Fruit fly (Drosophila melanogaster) whole organism, adult: ENCODE results near the gene srp.

ENCODE experiments used
- CG14711 ChIP-seq: fragments of 200-800 bp; sonication (Bioruptor generic); optimal IDR thresholded peaks from 2 replicates; lab custom pipeline; 2018; ENCODE audit warnings: missing biosample characterization, mild to moderate bottlenecking, missing genetic modification characterization, moderate library complexity
- CG7045 ChIP-seq: fragments of 200-800 bp; sonication (Bioruptor generic); optimal IDR thresholded peaks from 2 replicates; lab custom pipeline; 2017; ENCODE audit warnings: missing biosample characterization, mild to moderate bottlenecking, missing genetic modification characterization
- bab1 ChIP-seq: fragments of 200-800 bp; sonication (Bioruptor generic); optimal IDR thresholded peaks from 3 replicates; lab custom pipeline; 2019; ENCODE audit warnings: missing biosample characterization, mild to moderate bottlenecking, missing genetic modification characterization, moderate library complexity
- cic ChIP-seq: fragments of 200-800 bp; sonication (Bioruptor generic); optimal IDR thresholded peaks from 2 replicates; lab custom pipeline; 2017; ENCODE audit warnings: missing biosample characterization, mild to moderate bottlenecking, missing genetic modification characterization, moderate library complexity
- kay ChIP-seq: fragments of 200-800 bp; sonication (Bioruptor generic); peaks from one replicate; lab custom pipeline; 2016; ENCODE audit warnings: missing biosample characterization, missing genetic modification characterization, borderline replicate concordance
- tj ChIP-seq: fragments of 200-800 bp; sonication (Bioruptor generic); optimal IDR thresholded peaks from 3 replicates; lab custom pipeline; 2017; ENCODE audit warnings: missing biosample characterization, mild to moderate bottlenecking, missing genetic modification characterization, moderate library complexity
- toe ChIP-seq: fragments of 200-800 bp; sonication (Bioruptor generic); optimal IDR thresholded peaks from 2 replicates; lab custom pipeline; 2016; ENCODE audit warnings: missing biosample characterization, missing genetic modification characterization

DNA sequence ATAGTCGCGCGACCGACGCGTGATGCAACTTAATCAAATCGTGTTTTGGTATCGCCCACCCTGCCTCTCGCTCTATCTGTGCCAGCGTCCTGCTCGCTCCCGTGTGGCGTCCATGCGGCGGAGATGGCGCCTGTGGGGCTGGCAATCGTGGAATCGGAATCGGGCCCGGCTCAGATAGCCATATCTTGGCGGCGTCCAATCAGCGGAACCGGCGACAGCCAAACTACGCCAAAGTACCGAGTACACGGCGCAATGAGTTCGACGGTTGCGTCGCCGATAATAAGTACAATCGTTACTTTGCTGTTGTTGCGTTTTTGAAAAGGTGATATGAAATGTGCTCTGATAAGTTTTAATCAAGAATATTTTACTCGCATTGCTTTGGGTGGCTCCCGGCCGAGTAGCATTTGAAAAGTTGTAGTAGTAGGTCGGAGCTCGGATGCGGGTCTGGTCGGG lies at the start of gene srp:
- TF ChIP-seq toe (GFP tag; lab: Kevin White, UChicago) = no peak
- no peak for TF ChIP-seq bab1 (GFP tag; lab: Kevin White, UChicago)
- TF ChIP-seq CG14711 (tag; lab: Kevin White, UChicago) = no peak
- peak; percentile 83 for TF ChIP-seq cic (GFP tag; lab: Kevin White, UChicago)
- no peak for TF ChIP-seq kay (GFP tag; lab: Kevin White, UChicago)
- no peak for TF ChIP-seq CG7045 (GFP tag; lab: Kevin White, UChicago)
- TF ChIP-seq tj (GFP tag; lab: Kevin White, UChicago) = no peak
